Fruit fly (Drosophila melanogaster) whole organism, wandering third instar larva: Measurements from ENCODE around the gene CG13032.

ENCODE experiments used
- Abd-B ChIP-seq: fragments of >200 bp; optimal IDR thresholded peaks from 2 replicates; lab custom pipeline; 2017; ENCODE audit warnings: missing biosample characterization, missing genetic modification characterization
- CrebA ChIP-seq: fragments of 200-800 bp; sonication (Bioruptor generic); optimal IDR thresholded peaks from 2 replicates; lab custom pipeline; 2016; ENCODE audit warnings: missing biosample characterization, mild to moderate bottlenecking, missing genetic modification characterization, borderline replicate concordance
- Dfd ChIP-seq: fragments of >200 bp; optimal IDR thresholded peaks from 2 replicates; lab custom pipeline; 2017; ENCODE audit warnings: missing biosample characterization, missing genetic modification characterization
- Dif ChIP-seq: fragments of 200-275, 200-300 bp; sonication (Bioruptor generic); optimal IDR thresholded peaks from 2 replicates; lab custom pipeline; 2018; ENCODE audit warnings: missing biosample characterization, missing genetic modification characterization; ENCODE audit not compliant: partially characterized antibody
- HLH106 ChIP-seq: fragments of 200-800 bp; optimal IDR thresholded peaks from 3 replicates; lab custom pipeline; 2019; ENCODE audit warnings: missing biosample characterization, mild to moderate bottlenecking, missing genetic modification characterization, moderate library complexity
- Mio ChIP-seq: sonication (Bioruptor generic); optimal IDR thresholded peaks from 2 replicates; lab custom pipeline; 2016; ENCODE audit warnings: missing biosample characterization, missing genetic modification characterization
- Myc ChIP-seq: fragments of >200 bp; optimal IDR thresholded peaks from 2 replicates; lab custom pipeline; 2017
- brk ChIP-seq: fragments of 200-800 bp; sonication (Bioruptor generic); optimal IDR thresholded peaks from 2 replicates; lab custom pipeline; 2016; ENCODE audit warnings: missing biosample characterization, mild to moderate bottlenecking, missing genetic modification characterization
- h ChIP-seq: fragments of 200-800 bp; sonication (Bioruptor generic); optimal IDR thresholded peaks from 3 replicates; lab custom pipeline; 2016; ENCODE audit warnings: missing biosample characterization, mild to moderate bottlenecking, missing genetic modification characterization
- rgr ChIP-seq: fragments of 200-800 bp; sonication (Bioruptor generic); optimal IDR thresholded peaks from 3 replicates; lab custom pipeline; 2016; ENCODE audit warnings: missing biosample characterization, mild to moderate bottlenecking, missing genetic modification characterization
- sage ChIP-seq: fragments of 200-800 bp; sonication (Bioruptor generic); optimal IDR thresholded peaks from 2 replicates; lab custom pipeline; 2016; ENCODE audit warnings: missing biosample characterization, mild to moderate bottlenecking, missing genetic modification characterization
- tai ChIP-seq: sonication (Bioruptor generic); optimal IDR thresholded peaks from 2 replicates; lab custom pipeline; 2016; ENCODE audit warnings: missing biosample characterization, missing genetic modification characterization
- usp ChIP-seq: fragments of >200 bp; optimal IDR thresholded peaks from 2 replicates; lab custom pipeline; 2017; ENCODE audit warnings: missing biosample characterization, missing genetic modification characterization
- woc ChIP-seq: sonication (Bioruptor generic); optimal IDR thresholded peaks from 2 replicates; lab custom pipeline; 2016; ENCODE audit warnings: missing biosample characterization, mild to moderate bottlenecking, missing genetic modification characterization

- TF ChIP-seq rgr (GFP tag; lab: Kevin White, UChicago) (no peak), h (GFP tag; lab: Kevin White, UChicago) (peak; percentile 53), tai (GFP tag; lab: Kevin White, UChicago) (no peak), Mio (GFP tag; lab: Kevin White, UChicago) (no peak), Myc (no peak), usp (GFP tag; lab: Kevin White, UChicago) (no peak), sage (GFP tag; lab: Kevin White, UChicago) (no peak), Dfd (no peak), HLH106 (tag; lab: Kevin White, UChicago) (no peak), Abd-B (no peak), Dif (GFP tag; lab: Kevin White, UChicago) (peak; percentile 86), brk (GFP tag; lab: Kevin White, UChicago) (no peak), CrebA (GFP tag; lab: Kevin White, UChicago) (no peak), woc (GFP tag; lab: Kevin White, UChicago) (no peak)
Measured at dm6 chr3L:16667663-16668465, 5.9 kb upstream of the CG13032 start, which contains the start of gene Galphaf.
